Worm (Caenorhabditis elegans) whole organism, L1 larva: ENCODE measurements around the gene brd-1.

Source experiments
- ama-1 ChIP-seq: fragments of 150-350 bp; optimal IDR thresholded peaks from 2 replicates; lab custom pipeline; 2014
- ces-1 ChIP-seq: fragments of 150-350 bp; optimal IDR thresholded peaks from 2 replicates; lab custom pipeline; 2014; ENCODE audit warnings: missing biosample characterization, missing genetic modification reagents, missing genetic modification characterization
- fos-1 ChIP-seq: fragments of 150-350 bp; optimal IDR thresholded peaks from 2 replicates; lab custom pipeline; 2014; ENCODE audit warnings: missing biosample characterization, missing genetic modification characterization
- hpl-2 ChIP-seq: fragments of 150-350 bp; optimal IDR thresholded peaks from 2 replicates; lab custom pipeline; 2014; ENCODE audit warnings: missing biosample characterization, missing genetic modification reagents, missing genetic modification characterization
- nhr-12 ChIP-seq: sonication (generic microtip); optimal IDR thresholded peaks from 2 replicates; lab custom pipeline; 2017; ENCODE audit warnings: missing biosample characterization, missing genetic modification characterization
- nhr-76 ChIP-seq: sonication (generic microtip); optimal IDR thresholded peaks from 2 replicates; lab custom pipeline; 2017; ENCODE audit warnings: missing biosample characterization, missing genetic modification characterization
- pag-3 ChIP-seq: sonication (generic microtip); optimal IDR thresholded peaks from 2 replicates; lab custom pipeline; 2017; ENCODE audit warnings: missing genetic modification characterization, mild to moderate bottlenecking, missing compliant biosample characterization, antibody characterized with exemption, borderline replicate concordance; ENCODE audit not compliant: insufficient read depth
- unc-130 ChIP-seq: fragments of 150-350 bp; optimal IDR thresholded peaks from 2 replicates; lab custom pipeline; 2017; ENCODE audit warnings: missing biosample characterization, missing genetic modification characterization, inconsistent platforms
- unc-30 ChIP-seq: sonication (generic microtip); optimal IDR thresholded peaks from 2 replicates; lab custom pipeline; 2017; ENCODE audit warnings: missing biosample characterization, missing genetic modification characterization
- unc-62 ChIP-seq: fragments of 150-350 bp; optimal IDR thresholded peaks from 2 replicates; lab custom pipeline; 2014; ENCODE audit warnings: missing biosample characterization, missing genetic modification reagents, missing genetic modification characterization
- vab-15 ChIP-seq: sonication (generic microtip); optimal IDR thresholded peaks from 2 replicates; lab custom pipeline; 2017; ENCODE audit warnings: missing genotype, mild to moderate bottlenecking, missing genetic modification characterization, missing compliant biosample characterization
- ztf-11 ChIP-seq, 2 experiments: sonication (generic microtip); optimal IDR thresholded peaks; 2 replicates each; lab custom pipeline; 2016 to 2017; ENCODE audit warnings: missing genetic modification characterization in 2 of 2, missing biosample characterization in 1 of 2, missing compliant biosample characterization in 1 of 2
- ztf-4 ChIP-seq: fragments of 150-350 bp; optimal IDR thresholded peaks from 2 replicates; lab custom pipeline; 2014; ENCODE audit warnings: missing biosample characterization, missing genetic modification characterization

DNA sequence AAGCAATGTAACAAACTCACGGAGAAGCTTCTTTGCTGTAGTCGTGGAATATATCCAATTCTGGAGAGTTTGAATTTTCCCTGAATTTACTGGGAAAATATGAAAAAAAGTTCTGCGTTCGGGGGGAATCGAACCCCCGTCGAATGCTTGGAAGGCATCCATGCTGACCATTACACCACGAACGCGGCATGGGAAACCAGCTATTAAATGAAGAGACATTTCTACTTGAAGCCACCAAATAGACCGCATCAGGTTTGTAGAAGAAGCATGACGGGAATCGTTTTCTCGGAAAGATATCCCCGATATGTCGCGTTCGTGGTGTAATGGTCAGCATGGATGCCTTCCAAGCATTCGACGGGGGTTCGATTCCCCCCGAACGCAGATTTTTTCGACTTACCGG, 807 bp downstream of the brd-1 start:
- no peak for TF ChIP-seq pag-3 (tag; lab: Kevin White, UChicago)
- no peak for TF ChIP-seq unc-130 (tag; lab: Kevin White, UChicago)
- TF ChIP-seq ztf-11 (tag; optimal IDR thresholded peaks at IDR 0.05; lab: Kevin White, UChicago) = no peak
- no peak for TF ChIP-seq fos-1 (tag; lab: Kevin White, UChicago)
- TF ChIP-seq ztf-4 (tag; lab: Kevin White, UChicago) = no peak
- TF ChIP-seq nhr-76 (tag; lab: Kevin White, UChicago) = no peak
- TF ChIP-seq ama-1 = no peak
- no peak for TF ChIP-seq unc-62 (GFP tag; lab: Kevin White, UChicago)
- TF ChIP-seq nhr-12 (tag; lab: Kevin White, UChicago) = no peak
- no peak for TF ChIP-seq vab-15 (tag; lab: Kevin White, UChicago)
- no peak for TF ChIP-seq unc-30 (tag; lab: Kevin White, UChicago)
- no peak for TF ChIP-seq hpl-2 (GFP tag; lab: Kevin White, UChicago)
- no peak for TF ChIP-seq ces-1 (GFP tag; lab: Kevin White, UChicago)
